Fruit fly (Drosophila melanogaster) whole organism, embryonic: ENCODE results near the gene Nepl18.

ENCODE experiments used
- Atf6 ChIP-seq: fragments of 200-800 bp; sonication (Bioruptor generic); IDR thresholded peaks from 2 replicates; pipeline ENCODE4 v1.3.6; 2022; ENCODE audit warnings: missing biosample characterization, missing genetic modification characterization
- Bgb ChIP-seq: fragments of 200-800 bp; sonication (Bioruptor generic); IDR thresholded peaks from 2 replicates; pipeline ENCODE4 v1.3.6; 2022; ENCODE audit warnings: missing biosample characterization, missing genetic modification characterization; ENCODE audit not compliant: partially characterized antibody
- CG10209 ChIP-seq: fragments of 200-800 bp; sonication (Bioruptor generic); optimal IDR thresholded peaks from 3 replicates; lab custom pipeline; 2017; ENCODE audit warnings: missing biosample characterization, mild to moderate bottlenecking, missing genetic modification characterization, missing genetic modification reagents
- CG11247 ChIP-seq: fragments of 200-800 bp; sonication (Bioruptor generic); IDR thresholded peaks from 2 replicates; pipeline ENCODE4 v1.3.6; 2022; ENCODE audit warnings: missing biosample characterization, missing genetic modification characterization
- CG11560 ChIP-seq: fragments of 200-800 bp; sonication (Bioruptor generic); IDR thresholded peaks from 3 replicates; pipeline ENCODE4 v1.3.6; 2022; ENCODE audit warnings: missing biosample characterization, missing genetic modification characterization
- CG12155 ChIP-seq: fragments of 200-800 bp; sonication (Bioruptor generic); optimal IDR thresholded peaks from 3 replicates; lab custom pipeline; 2016; ENCODE audit warnings: missing biosample characterization, missing genetic modification characterization
- CG1602 ChIP-seq: fragments of 200-800 bp; sonication (Bioruptor generic); optimal IDR thresholded peaks from 3 replicates; lab custom pipeline; 2016; ENCODE audit warnings: missing biosample characterization, missing genetic modification characterization
- CG17802 ChIP-seq: fragments of 200-800 bp; sonication (Bioruptor generic); optimal IDR thresholded peaks from 2 replicates; lab custom pipeline; 2018; ENCODE audit warnings: missing biosample characterization, mild to moderate bottlenecking, missing genetic modification characterization, moderate library complexity
- CG17912 ChIP-seq: fragments of 200-800 bp; sonication (Bioruptor generic); optimal IDR thresholded peaks from 2 replicates; lab custom pipeline; 2018; ENCODE audit warnings: missing biosample characterization, mild to moderate bottlenecking, missing genetic modification characterization
- CG2116 ChIP-seq: fragments of 200-800 bp; sonication (Bioruptor generic); optimal IDR thresholded peaks from 3 replicates; lab custom pipeline; 2018; ENCODE audit warnings: missing biosample characterization, mild to moderate bottlenecking, missing genetic modification characterization
- CG2120 ChIP-seq: fragments of 200-800 bp; sonication (Bioruptor generic); optimal IDR thresholded peaks from 3 replicates; lab custom pipeline; 2016; ENCODE audit warnings: missing biosample characterization, missing genetic modification characterization
- CG32772 ChIP-seq: fragments of 200-800 bp; sonication (Bioruptor generic); IDR thresholded peaks from 2 replicates; pipeline ENCODE4 v1.3.6; 2022; ENCODE audit warnings: missing biosample characterization, missing genetic modification characterization
- CG3407 ChIP-seq: fragments of 200-800 bp; sonication (Bioruptor generic); optimal IDR thresholded peaks from 2 replicates; lab custom pipeline; 2018; ENCODE audit warnings: missing biosample characterization, mild to moderate bottlenecking, missing genetic modification characterization
- CG34422 ChIP-seq: fragments of 200-800 bp; sonication (Bioruptor generic); IDR thresholded peaks from 3 replicates; pipeline ENCODE4 v1.3.6; 2022; ENCODE audit warnings: missing biosample characterization, missing genetic modification characterization
- CG4707 ChIP-seq: fragments of 200-800 bp; sonication (Bioruptor generic); optimal IDR thresholded peaks from 2 replicates; lab custom pipeline; 2018; ENCODE audit warnings: missing biosample characterization, mild to moderate bottlenecking, missing genetic modification characterization, moderate library complexity
- CG5245 ChIP-seq: fragments of 200-800 bp; sonication (Bioruptor generic); optimal IDR thresholded peaks from 3 replicates; lab custom pipeline; 2016; ENCODE audit warnings: missing biosample characterization, missing genetic modification characterization
- CG6683 ChIP-seq: fragments of 200-800 bp; sonication (Bioruptor generic); optimal IDR thresholded peaks from 2 replicates; lab custom pipeline; 2017; ENCODE audit warnings: missing biosample characterization, mild to moderate bottlenecking, missing genetic modification characterization, missing genetic modification reagents
- CG6765 ChIP-seq: fragments of 200-800 bp; sonication (Bioruptor generic); optimal IDR thresholded peaks from 3 replicates; lab custom pipeline; 2017; ENCODE audit warnings: missing biosample characterization, mild to moderate bottlenecking, missing genetic modification characterization
- CG6854 ChIP-seq: fragments of 200-800 bp; sonication (Bioruptor generic); optimal IDR thresholded peaks from 3 replicates; lab custom pipeline; 2017; ENCODE audit warnings: missing biosample characterization, mild to moderate bottlenecking, missing genetic modification characterization
- CG7556 ChIP-seq: fragments of 200-800 bp; sonication (Bioruptor generic); optimal IDR thresholded peaks from 2 replicates; lab custom pipeline; 2017; ENCODE audit warnings: missing biosample characterization, mild to moderate bottlenecking, missing genetic modification characterization
- CG9876 ChIP-seq: fragments of 200-800 bp; sonication (Bioruptor generic); optimal IDR thresholded peaks from 2 replicates; lab custom pipeline; 2016; ENCODE audit warnings: missing biosample characterization, missing genetic modification characterization
- Dad ChIP-seq: fragments of 200-800 bp; sonication (Bioruptor generic); optimal IDR thresholded peaks from 3 replicates; lab custom pipeline; 2016; ENCODE audit warnings: missing biosample characterization, missing genetic modification characterization
- Dbx ChIP-seq: fragments of 200-800 bp; sonication (Bioruptor generic); IDR thresholded peaks from 3 replicates; pipeline ENCODE4 v1.3.6; 2022; ENCODE audit warnings: missing biosample characterization, missing genetic modification characterization
- Dip2 ChIP-seq: fragments of 200-800 bp; sonication (Bioruptor generic); IDR thresholded peaks from 2 replicates; pipeline ENCODE4 v1.3.6; 2022; ENCODE audit warnings: missing biosample characterization, missing genetic modification characterization
- Dll ChIP-seq: fragments of 200-800 bp; sonication (Bioruptor generic); IDR thresholded peaks from 4 replicates; pipeline ENCODE4 v1.3.6; 2022; ENCODE audit warnings: missing biosample characterization, missing genetic modification characterization; ENCODE audit not compliant: partially characterized antibody
- Drgx ChIP-seq: fragments of 200-800 bp; sonication (Bioruptor generic); IDR thresholded peaks from 2 replicates; pipeline ENCODE4 v1.3.6; 2022; ENCODE audit warnings: missing biosample characterization, missing genetic modification characterization
- Ets65A ChIP-seq: fragments of 200-800 bp; sonication (Bioruptor generic); peaks from one replicate; lab custom pipeline; 2016; ENCODE audit warnings: missing biosample characterization, missing genetic modification characterization
- Fer2 ChIP-seq: fragments of 200-800 bp; sonication (Bioruptor generic); optimal IDR thresholded peaks from 2 replicates; lab custom pipeline; 2018; ENCODE audit warnings: missing biosample characterization, mild to moderate bottlenecking, missing genetic modification characterization, moderate library complexity
- Hmr ChIP-seq: fragments of 200-800 bp; sonication (Bioruptor generic); optimal IDR thresholded peaks from 3 replicates; lab custom pipeline; 2017; ENCODE audit warnings: mild to moderate bottlenecking, missing biosample characterization, missing genetic modification reagents, missing genetic modification characterization
- Lpt ChIP-seq: fragments of >200 bp; optimal IDR thresholded peaks from 2 replicates; lab custom pipeline; 2018; ENCODE audit warnings: missing biosample characterization, missing genetic modification characterization
- Mes4 ChIP-seq: fragments of 200-800 bp; sonication (Bioruptor generic); optimal IDR thresholded peaks from 2 replicates; lab custom pipeline; 2016; ENCODE audit warnings: missing biosample characterization, missing genetic modification characterization
- NC2α ChIP-seq: fragments of 200-800 bp; sonication (Bioruptor generic); optimal IDR thresholded peaks from 2 replicates; lab custom pipeline; 2016; ENCODE audit warnings: missing biosample characterization, missing genetic modification characterization
- NC2β ChIP-seq: fragments of 200-800 bp; sonication (Bioruptor generic); optimal IDR thresholded peaks from 2 replicates; lab custom pipeline; 2016; ENCODE audit warnings: missing biosample characterization, missing genetic modification characterization
- NFAT ChIP-seq: fragments of 200-800 bp; sonication (Bioruptor generic); IDR thresholded peaks from 2 replicates; pipeline ENCODE4 v1.3.6; 2022; ENCODE audit warnings: missing biosample characterization, missing genetic modification characterization
- Sox100B ChIP-seq: fragments of 200-800 bp; sonication (Bioruptor generic); optimal IDR thresholded peaks from 3 replicates; lab custom pipeline; 2018; ENCODE audit warnings: missing biosample characterization, mild to moderate bottlenecking, missing genetic modification characterization
- Trl ChIP-seq, 3 experiments: fragments of >200 bp in 2 of 3; fragments of 200-800 bp in 1 of 3; sonication (Bioruptor generic) in 1 of 3; optimal IDR thresholded peaks; 2 replicates in 1 of 3; 3 replicates in 2 of 3; lab custom pipeline; 2016 to 2017; ENCODE audit warnings: missing biosample characterization in 1 of 3, missing genetic modification characterization in 1 of 3
- chn ChIP-seq: fragments of 200-800 bp; sonication (Bioruptor generic); optimal IDR thresholded peaks from 2 replicates; lab custom pipeline; 2016; ENCODE audit warnings: missing biosample characterization, missing genetic modification characterization
- exex ChIP-seq: fragments of 200-800 bp; sonication (Bioruptor generic); optimal IDR thresholded peaks from 4 replicates; lab custom pipeline; 2018; ENCODE audit warnings: missing biosample characterization, mild to moderate bottlenecking, missing genetic modification characterization, moderate library complexity
- h ChIP-seq: fragments of >200 bp; optimal IDR thresholded peaks from 2 replicates; lab custom pipeline; 2017
- nmo ChIP-seq: fragments of 200-800 bp; sonication (Bioruptor generic); optimal IDR thresholded peaks from 2 replicates; lab custom pipeline; 2018; ENCODE audit warnings: missing biosample characterization, mild to moderate bottlenecking, missing genetic modification characterization, moderate library complexity
- nom ChIP-seq: fragments of 200-800 bp; sonication (Bioruptor generic); optimal IDR thresholded peaks from 2 replicates; lab custom pipeline; 2017; ENCODE audit warnings: missing biosample characterization, missing genetic modification characterization, mild to moderate bottlenecking, moderate library complexity, missing genetic modification reagents
- oc ChIP-seq: fragments of 200-800 bp; sonication (Bioruptor generic); optimal IDR thresholded peaks from 2 replicates; lab custom pipeline; 2018; ENCODE audit warnings: missing biosample characterization, mild to moderate bottlenecking, missing genetic modification characterization, moderate library complexity
- odd ChIP-seq: fragments of 200-800 bp; sonication (Bioruptor generic); optimal IDR thresholded peaks from 2 replicates; lab custom pipeline; 2017; ENCODE audit warnings: missing biosample characterization, mild to moderate bottlenecking, missing genetic modification characterization
- org-1 ChIP-seq: fragments of 200-800 bp; sonication (Bioruptor generic); optimal IDR thresholded peaks from 2 replicates; lab custom pipeline; 2017; ENCODE audit warnings: missing biosample characterization, missing genetic modification characterization
- p53 ChIP-seq: fragments of 200-800 bp; sonication (Bioruptor generic); optimal IDR thresholded peaks from 2 replicates; lab custom pipeline; 2016; ENCODE audit warnings: missing biosample characterization, missing genetic modification characterization
- pros ChIP-seq: fragments of 200-800 bp; sonication (Bioruptor generic); optimal IDR thresholded peaks from 3 replicates; lab custom pipeline; 2019; ENCODE audit warnings: missing biosample characterization, mild to moderate bottlenecking, missing genetic modification characterization, moderate library complexity
- seq ChIP-seq: fragments of 200-800 bp; sonication (Bioruptor generic); IDR thresholded peaks from 2 replicates; pipeline ENCODE4 v1.3.6; 2022; ENCODE audit warnings: missing biosample characterization, missing genetic modification characterization
- sima ChIP-seq: fragments of 200-800 bp; sonication (Bioruptor generic); optimal IDR thresholded peaks from 2 replicates; lab custom pipeline; 2016; ENCODE audit warnings: missing biosample characterization, missing genetic modification characterization
- sug ChIP-seq: fragments of 200-800 bp; optimal IDR thresholded peaks from 2 replicates; lab custom pipeline; 2019; ENCODE audit warnings: missing biosample characterization, mild to moderate bottlenecking, missing genetic modification characterization, moderate library complexity
- twi ChIP-seq: fragments of 200-800 bp; optimal IDR thresholded peaks from 2 replicates; lab custom pipeline; 2019; ENCODE audit warnings: missing biosample characterization, mild to moderate bottlenecking, missing genetic modification characterization, moderate library complexity

Gene Nepl18

DNA sequence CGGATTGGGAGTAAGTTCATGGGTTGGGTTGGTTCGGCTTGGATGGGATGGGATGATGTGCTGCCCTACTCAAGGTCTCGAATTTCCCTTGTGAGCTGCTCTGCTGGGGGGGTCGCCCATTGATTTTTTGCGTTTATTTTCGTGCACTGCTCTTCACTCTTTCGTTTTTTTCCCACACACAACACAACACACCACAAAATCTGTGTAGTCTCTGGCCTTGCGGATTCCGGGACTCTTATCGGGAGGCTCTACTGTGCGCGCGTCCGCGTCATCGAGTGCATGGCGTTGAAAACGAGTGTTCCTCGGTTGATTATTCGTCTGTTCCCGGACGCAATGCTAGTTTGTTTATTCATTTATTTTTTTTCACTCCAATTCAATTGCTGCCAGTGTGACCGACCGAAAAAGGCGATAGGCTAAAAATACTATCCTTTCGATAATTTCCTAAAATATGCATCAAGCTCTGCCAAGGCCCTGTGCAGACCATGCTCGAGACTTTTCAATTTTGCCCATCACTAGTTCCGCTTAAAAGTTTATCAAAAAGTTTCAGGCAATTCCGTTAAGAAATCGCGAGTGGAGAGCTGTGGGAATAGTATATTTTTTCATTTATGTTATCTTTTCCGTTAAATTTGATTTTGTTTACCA lies 43.7 kb upstream of the Nepl18 start, which contains the start of gene WASp (continued):
- TF ChIP-seq Mes4 (peak; percentile 78), Hmr (GFP tag; lab: Kevin White, UChicago) (peak; percentile 90), CG2116 (peak; percentile 86), odd (no peak), Trl (optimal IDR thresholded peaks at IDR 0.05; lab: Kevin White, UChicago) (no peak), Trl (GFP tag; optimal IDR thresholded peaks at IDR 0.05; lab: Kevin White, UChicago) (peak; percentile 87), chn (GFP tag; lab: Kevin White, UChicago) (peak; percentile 75), CG3407 (GFP tag; lab: Kevin White, UChicago) (peak; percentile 58), sug (tag; lab: Kevin White, UChicago) (peak; percentile 89), CG5245 (GFP tag; lab: Kevin White, UChicago) (peak; percentile 20), CG10209 (GFP tag; lab: Kevin White, UChicago) (peak; percentile 77), sima (GFP tag; lab: Kevin White, UChicago) (peak; percentile 47), oc (tag; lab: Kevin White, UChicago) (peak; percentile 26), Lpt (GFP tag; lab: Kevin White, UChicago) (no peak), CG32772 (peak; percentile 84), Sox100B (no peak), CG7556 (GFP tag; lab: Kevin White, UChicago) (no peak), CG6683 (GFP tag; lab: Kevin White, UChicago) (peak; percentile 42), seq (GFP tag; lab: Robert Waterston, UW) (peak; percentile 22; the same call in 1 of the 2 replicates), CG17802 (tag; lab: Kevin White, UChicago) (peak; percentile 100), Bgb (GFP tag; lab: Robert Waterston, UW) (peak; percentile 69), nom (GFP tag; lab: Kevin White, UChicago) (peak; percentile 53), NC2α (peak; percentile 37), NFAT (GFP tag; lab: Robert Waterston, UW) (peak; percentile 62; the same call in 1 of the 2 replicates), CG4707 (GFP tag; lab: Kevin White, UChicago) (peak; percentile 62), CG6765 (peak; percentile 37), Dip2 (no peak), Dbx (GFP tag; lab: Robert Waterston, UW) (peak; percentile 52; the same call in 1 of the 3 replicates), CG2120 (GFP tag; lab: Kevin White, UChicago) (no peak), CG9876 (GFP tag; lab: Kevin White, UChicago) (peak; percentile 70), CG11247 (GFP tag; lab: Robert Waterston, UW) (peak; percentile 67), Fer2 (tag; lab: Kevin White, UChicago) (peak; percentile 18), nmo (peak; percentile 78), twi (tag; lab: Kevin White, UChicago) (no peak), Atf6 (peak; percentile 56; the same call in 1 of the 2 replicates), NC2β (peak; percentile 90), CG17912 (peak; percentile 78), CG34422 (GFP tag; lab: Robert Waterston, UW) (peak; percentile 35; the same call in 1 of the 3 replicates), org-1 (GFP tag; lab: Kevin White, UChicago) (peak; percentile 21), CG6854 (GFP tag; lab: Kevin White, UChicago) (no peak), p53 (peak; percentile 57), Dll (GFP tag; lab: Robert Waterston, UW) (peak; percentile 52; the same call in 1 of the 4 replicates), CG11560 (tag; lab: Robert Waterston, UW) (no peak; the same call in 2 of the 3 replicates), Drgx (GFP tag; lab: Robert Waterston, UW) (peak; percentile 49), exex (tag; lab: Kevin White, UChicago) (peak; percentile 7), h (no peak), pros (GFP tag; lab: Kevin White, UChicago) (no peak), CG12155 (peak; percentile 66), Ets65A (GFP tag; lab: Kevin White, UChicago) (peak; percentile 99), CG1602 (GFP tag; lab: Kevin White, UChicago) (peak; percentile 38), Dad (GFP tag; lab: Kevin White, UChicago) (peak; percentile 68)
